Fruit fly (Drosophila melanogaster) whole organism, prepupa: Measurements from ENCODE around the gene CG43218.

Experiments used
- CG6163 ChIP-seq: fragments of 200-800 bp; sonication (Bioruptor generic); IDR thresholded peaks from 3 replicates; pipeline ENCODE4 v1.3.6; 2022; ENCODE audit warnings: missing biosample characterization, missing genetic modification characterization
- CG6276 ChIP-seq: fragments of 200-800 bp; sonication (Bioruptor generic); optimal IDR thresholded peaks from 2 replicates; lab custom pipeline; 2017; ENCODE audit warnings: missing biosample characterization, mild to moderate bottlenecking, missing genetic modification characterization
- Eip93F ChIP-seq: fragments of 200-800 bp; sonication (Bioruptor generic); optimal IDR thresholded peaks from 2 replicates; lab custom pipeline; 2016; ENCODE audit warnings: missing biosample characterization, mild to moderate bottlenecking, missing genetic modification characterization
- Lpt ChIP-seq: fragments of 200-800 bp; sonication (Bioruptor generic); optimal IDR thresholded peaks from 3 replicates; lab custom pipeline; 2016; ENCODE audit warnings: missing biosample characterization, missing genetic modification characterization
- OdsH ChIP-seq: fragments of 200-800 bp; sonication (Bioruptor generic); optimal IDR thresholded peaks from 3 replicates; lab custom pipeline; 2016; ENCODE audit warnings: missing biosample characterization, missing genetic modification characterization
- vri ChIP-seq: fragments of 200-800 bp; sonication (Bioruptor generic); optimal IDR thresholded peaks from 3 replicates; lab custom pipeline; 2016; ENCODE audit warnings: missing biosample characterization, mild to moderate bottlenecking, missing genetic modification characterization

- TF ChIP-seq OdsH (GFP tag; lab: Kevin White, UChicago) (no peak), Eip93F (no peak), CG6163 (GFP tag; lab: Robert Waterston, UW) (no peak), CG6276 (GFP tag; lab: Kevin White, UChicago) (no peak), vri (no peak), Lpt (GFP tag; lab: Kevin White, UChicago) (no peak)
These were observed 15.7 kb downstream of the CG43218 start for dm6 chr3L:21273504-21273903.
